Worm (Caenorhabditis elegans) whole organism, L2 larva: ENCODE data around the gene mec-3.

Experiments used
- lin-11 ChIP-seq: fragments of 150-350 bp; sonication (generic microtip); optimal IDR thresholded peaks from 2 replicates; lab custom pipeline; 2014; ENCODE audit warnings: missing biosample characterization, missing genetic modification characterization, inconsistent platforms, mixed read lengths
- nhr-11 ChIP-seq: fragments of 150-350 bp; optimal IDR thresholded peaks from 2 replicates; lab custom pipeline; 2014; ENCODE audit warnings: missing biosample characterization, missing genetic modification characterization
- nhr-21 ChIP-seq: fragments of 150-350 bp; optimal IDR thresholded peaks from 2 replicates; lab custom pipeline; 2014; ENCODE audit warnings: missing biosample characterization, missing genetic modification characterization

ce11 chrIV:10429129-10429528, 32.5 kb downstream of the mec-3 start, which contains the start of gene F13B12.2:
- TF ChIP-seq nhr-11 (tag; lab: Kevin White, UChicago), result no peak
- TF ChIP-seq lin-11 (tag; lab: Kevin White, UChicago), result no peak
- TF ChIP-seq nhr-21 (tag; lab: Kevin White, UChicago), result no peak
